Fruit fly (Drosophila melanogaster) whole organism, pupa: ENCODE measurements around the gene ND-18.

Experiments used
- CG14655 ChIP-seq: fragments of 200-800 bp; sonication (Bioruptor generic); optimal IDR thresholded peaks from 3 replicates; lab custom pipeline; 2017; ENCODE audit warnings: mild to moderate bottlenecking, missing biosample characterization, missing genetic modification reagents, missing genetic modification characterization
- CG15710 ChIP-seq: fragments of 200-800 bp; sonication (Bioruptor generic); optimal IDR thresholded peaks from 2 replicates; lab custom pipeline; 2018; ENCODE audit warnings: missing biosample characterization, mild to moderate bottlenecking, missing genetic modification characterization, moderate library complexity
- CG34367 ChIP-seq: fragments of 200-800 bp; sonication (Bioruptor generic); optimal IDR thresholded peaks from 2 replicates; lab custom pipeline; 2018; ENCODE audit warnings: missing biosample characterization, mild to moderate bottlenecking, missing genetic modification characterization
- CG9948 ChIP-seq: fragments of 200-800 bp; sonication (Bioruptor generic); optimal IDR thresholded peaks from 2 replicates; lab custom pipeline; 2018; ENCODE audit warnings: missing biosample characterization, mild to moderate bottlenecking, missing genetic modification characterization, moderate library complexity
- D1 ChIP-seq: fragments of 200-800 bp; sonication (Bioruptor generic); optimal IDR thresholded peaks from 2 replicates; lab custom pipeline; 2018; ENCODE audit warnings: missing biosample characterization, mild to moderate bottlenecking, missing genetic modification characterization, moderate library complexity

dm6 chrX:19480544-19481127, 11.6 kb upstream of the ND-18 start:
- no peak for TF ChIP-seq CG9948 (tag; lab: Kevin White, UChicago)
- no peak for TF ChIP-seq CG15710 (tag; lab: Kevin White, UChicago)
- no peak for TF ChIP-seq CG14655
- TF ChIP-seq CG34367 (tag; lab: Kevin White, UChicago): no peak
- TF ChIP-seq D1 (tag; lab: Kevin White, UChicago): no peak
